Worm (Caenorhabditis elegans) whole organism, L1 larva: ENCODE results near the gene H01G02.3.

Experiments used
- C34B4.2 ChIP-seq: sonication (generic microtip); optimal IDR thresholded peaks from 2 replicates; lab custom pipeline; 2017; ENCODE audit warnings: mild to moderate bottlenecking, missing genetic modification characterization, missing compliant biosample characterization
- F16B12.6 ChIP-seq: fragments of 150-350 bp; optimal IDR thresholded peaks from 2 replicates; lab custom pipeline; 2014; ENCODE audit warnings: missing biosample characterization, missing genetic modification characterization
- alr-1 ChIP-seq: fragments of 200-800 bp; sonication (Bioruptor generic); optimal IDR thresholded peaks from 2 replicates; lab custom pipeline; 2018; ENCODE audit warnings: borderline replicate concordance, mild to moderate bottlenecking, missing genetic modification characterization, missing compliant biosample characterization
- ama-1 ChIP-seq: fragments of 150-350 bp; optimal IDR thresholded peaks from 2 replicates; lab custom pipeline; 2014
- efl-3 ChIP-seq: fragments of 200-800 bp; sonication (Bioruptor generic); optimal IDR thresholded peaks from 2 replicates; lab custom pipeline; 2018; ENCODE audit warnings: mild to moderate bottlenecking, missing genetic modification characterization, missing compliant biosample characterization
- mep-1 ChIP-seq: fragments of 150-350 bp; optimal IDR thresholded peaks from 2 replicates; lab custom pipeline; 2014; ENCODE audit warnings: missing biosample characterization, missing genetic modification characterization
- nhr-28 ChIP-seq: fragments of 150-350 bp; optimal IDR thresholded peaks from 2 replicates; lab custom pipeline; 2014; ENCODE audit warnings: missing biosample characterization, missing genetic modification characterization
- unc-130 ChIP-seq: fragments of 150-350 bp; optimal IDR thresholded peaks from 2 replicates; lab custom pipeline; 2017; ENCODE audit warnings: missing biosample characterization, missing genetic modification characterization, inconsistent platforms
- zag-1 ChIP-seq: fragments of 150-350 bp; optimal IDR thresholded peaks from 2 replicates; lab custom pipeline; 2014; ENCODE audit warnings: missing biosample characterization, missing genetic modification characterization

ce11 chrIV:11812017-11812416 is 19.6 kb upstream of the H01G02.3 start:
- TF ChIP-seq ama-1 (lab: Kevin White, UChicago), result no peak
- TF ChIP-seq unc-130 (tag; lab: Kevin White, UChicago), result no peak
- no peak for TF ChIP-seq nhr-28 (tag; lab: Kevin White, UChicago)
- TF ChIP-seq mep-1 (tag; lab: Kevin White, UChicago), result no peak
- TF ChIP-seq alr-1, result no peak
- TF ChIP-seq C34B4.2 (tag; lab: Kevin White, UChicago), result no peak
- no peak for TF ChIP-seq F16B12.6 (tag; lab: Kevin White, UChicago)
- TF ChIP-seq efl-3 (GFP tag; lab: Kevin White, UChicago), result no peak
- TF ChIP-seq zag-1 (tag; lab: Kevin White, UChicago), result no peak
